Worm (Caenorhabditis elegans) whole organism, L4 larva: ENCODE measurements around the gene Y17G7B.8.

Experiments used
- F10B5.3 ChIP-seq: sonication (generic microtip); optimal IDR thresholded peaks from 2 replicates; lab custom pipeline; 2016; ENCODE audit warnings: mild to moderate bottlenecking, missing genetic modification characterization, missing compliant biosample characterization
- T20F7.1 ChIP-seq: fragments of 200-800 bp; sonication (Bioruptor generic); optimal IDR thresholded peaks from 2 replicates; lab custom pipeline; 2018; ENCODE audit warnings: mild to moderate bottlenecking, missing genetic modification characterization, missing compliant biosample characterization
- T26A8.4 ChIP-seq: fragments of 200-800 bp; sonication (Bioruptor generic); IDR thresholded peaks from 2 replicates; pipeline ENCODE4 v1.3.6; 2022; ENCODE audit warnings: missing genetic modification characterization, missing compliant biosample characterization
- ZK337.2 ChIP-seq: fragments of 200-800 bp; sonication (Bioruptor generic); IDR thresholded peaks from 2 replicates; pipeline ENCODE4 v1.3.6; 2022; ENCODE audit warnings: missing genetic modification reagents, missing genetic modification characterization, missing compliant biosample characterization
- aha-1 ChIP-seq: fragments of 150-350 bp; peaks from one replicate; lab custom pipeline; 2014; ENCODE audit warnings: missing biosample characterization, missing genetic modification characterization
- aly-2 ChIP-seq: sonication (generic microtip); optimal IDR thresholded peaks from 2 replicates; lab custom pipeline; 2018; ENCODE audit warnings: missing biosample characterization, missing genetic modification characterization
- arid-1 ChIP-seq: fragments of 200-800 bp; sonication (Bioruptor generic); conservative IDR thresholded peaks from 2 replicates; pipeline ENCODE4 v1.3.6; 2022; ENCODE audit warnings: missing genetic modification reagents, missing genetic modification characterization, missing compliant biosample characterization
- attf-4 ChIP-seq: sonication (generic microtip); optimal IDR thresholded peaks from 3 replicates; lab custom pipeline; 2017; ENCODE audit warnings: missing biosample characterization, missing genetic modification characterization
- ceh-20 ChIP-seq: fragments of 200-800 bp; sonication (Bioruptor generic); IDR thresholded peaks from 2 replicates; pipeline ENCODE4 v1.3.6; 2022; ENCODE audit warnings: missing genetic modification reagents, missing genetic modification characterization, missing compliant biosample characterization
- ceh-28 ChIP-seq: fragments of 150-350 bp; optimal IDR thresholded peaks from 2 replicates; lab custom pipeline; 2014; ENCODE audit warnings: missing biosample characterization, missing genetic modification reagents, missing genetic modification characterization
- ceh-62 ChIP-seq: sonication (generic microtip); optimal IDR thresholded peaks from 2 replicates; lab custom pipeline; 2017; ENCODE audit warnings: missing biosample characterization, missing genetic modification characterization
- daf-16 ChIP-seq, 3 experiments: sonication (generic microtip); optimal IDR thresholded peaks; 2 replicates each; lab custom pipeline; 2016 to 2017; ENCODE audit warnings: missing genetic modification characterization in 3 of 3, missing genetic modification reagents in 3 of 3, mild to moderate bottlenecking in 2 of 3, missing compliant biosample characterization in 2 of 3, missing biosample characterization in 1 of 3, moderate library complexity in 1 of 3
- daf-19 ChIP-seq: fragments of 200-800 bp; sonication (Bioruptor generic); conservative IDR thresholded peaks from 2 replicates; pipeline ENCODE4 v1.3.6; 2022; ENCODE audit warnings: missing genetic modification characterization, missing compliant biosample characterization
- dmd-6 ChIP-seq: fragments of 200-800 bp; sonication (Bioruptor generic); IDR thresholded peaks from 2 replicates; pipeline ENCODE4 v1.3.6; 2022; ENCODE audit warnings: missing genetic modification reagents, missing genetic modification characterization, missing compliant biosample characterization
- dmd-8 ChIP-seq: fragments of 200-800 bp; sonication (Bioruptor generic); IDR thresholded peaks from 2 replicates; pipeline ENCODE4 v1.3.6; 2022; ENCODE audit warnings: missing genetic modification characterization, missing compliant biosample characterization
- dmd-9 ChIP-seq: fragments of 200-800 bp; sonication (Bioruptor generic); IDR thresholded peaks from 2 replicates; pipeline ENCODE4 v1.3.6; 2022; ENCODE audit warnings: missing genetic modification reagents, missing genetic modification characterization, missing compliant biosample characterization
- egl-27 ChIP-seq: sonication (generic microtip); optimal IDR thresholded peaks from 3 replicates; lab custom pipeline; 2017; ENCODE audit warnings: missing biosample characterization, missing genetic modification reagents, missing genetic modification characterization
- hif-1 ChIP-seq, 2 experiments: sonication (generic microtip); optimal IDR thresholded peaks; 2 replicates each; lab custom pipeline; 2016 to 2017; ENCODE audit warnings: missing compliant biosample characterization in 2 of 2, missing genetic modification characterization in 2 of 2, missing genetic modification reagents in 2 of 2, missing genotype in 2 of 2, mild to moderate bottlenecking in 1 of 2
- hlh-11 ChIP-seq: fragments of 200-800 bp; sonication (Bioruptor generic); optimal IDR thresholded peaks from 2 replicates; lab custom pipeline; 2018; ENCODE audit warnings: mild to moderate bottlenecking, missing genetic modification characterization, missing compliant biosample characterization
- hlh-30 ChIP-seq: sonication (generic microtip); optimal IDR thresholded peaks from 2 replicates; lab custom pipeline; 2017; ENCODE audit warnings: antibody characterized with exemption, mild to moderate bottlenecking, missing genetic modification characterization, missing compliant biosample characterization; ENCODE audit not compliant: insufficient read depth
- hmg-1.1 ChIP-seq: fragments of 200-800 bp; sonication (Bioruptor generic); IDR thresholded peaks from 2 replicates; pipeline ENCODE4 v1.3.6; 2022; ENCODE audit warnings: missing genetic modification reagents, missing genetic modification characterization, missing compliant biosample characterization
- jun-1 ChIP-seq: fragments of 150-350 bp; optimal IDR thresholded peaks from 2 replicates; lab custom pipeline; 2014; ENCODE audit warnings: missing biosample characterization, missing genetic modification reagents, missing genetic modification characterization
- lin-1 ChIP-seq: fragments of 200-800 bp; sonication (Bioruptor generic); IDR thresholded peaks from 2 replicates; pipeline ENCODE4 v1.3.6; 2022; ENCODE audit warnings: missing genetic modification reagents, missing genetic modification characterization, missing compliant biosample characterization
- lin-13 ChIP-seq: fragments of 150-350 bp; optimal IDR thresholded peaks from 2 replicates; lab custom pipeline; 2014; ENCODE audit warnings: missing biosample characterization, missing genetic modification reagents, missing genetic modification characterization
- lin-29 ChIP-seq: fragments of 200-800 bp; sonication (Bioruptor generic); IDR thresholded peaks from 2 replicates; pipeline ENCODE4 v1.3.6; 2022; ENCODE audit warnings: missing genetic modification reagents, missing genetic modification characterization, missing compliant biosample characterization
- lin-38 ChIP-seq: fragments of 200-800 bp; sonication (Bioruptor generic); IDR thresholded peaks from 2 replicates; pipeline ENCODE4 v1.3.6; 2022; ENCODE audit warnings: missing genetic modification reagents, missing genetic modification characterization, missing compliant biosample characterization
- madf-9 ChIP-seq: fragments of 200-800 bp; sonication (Bioruptor generic); conservative IDR thresholded peaks from 2 replicates; pipeline ENCODE4 v1.3.6; 2022; ENCODE audit warnings: missing genetic modification reagents, missing genetic modification characterization, missing compliant biosample characterization
- mdl-1 ChIP-seq, 2 experiments: fragments of 150-350 bp in 1 of 2; sonication (generic microtip) in 1 of 2; optimal IDR thresholded peaks; 2 replicates each; lab custom pipeline; 2014 to 2017; ENCODE audit warnings: missing biosample characterization in 2 of 2, missing genetic modification characterization in 2 of 2
- mdt-29 ChIP-seq: fragments of 200-800 bp; sonication (Bioruptor generic); IDR thresholded peaks from 2 replicates; pipeline ENCODE4 v1.3.6; 2022; ENCODE audit warnings: missing genetic modification reagents, missing genetic modification characterization, missing compliant biosample characterization
- mep-1 ChIP-seq: fragments of 150-350 bp; sonication (generic microtip); optimal IDR thresholded peaks from 3 replicates; lab custom pipeline; 2014; ENCODE audit warnings: missing biosample characterization, missing genetic modification characterization
- mxl-3 ChIP-seq: fragments of 200-800 bp; sonication (Bioruptor generic); optimal IDR thresholded peaks from 2 replicates; lab custom pipeline; 2018; ENCODE audit warnings: mild to moderate bottlenecking, missing genetic modification characterization, missing compliant biosample characterization
- nhr-102 ChIP-seq: sonication (generic microtip); optimal IDR thresholded peaks from 2 replicates; lab custom pipeline; 2016; ENCODE audit warnings: mild to moderate bottlenecking, missing genetic modification characterization, moderate library complexity, missing compliant biosample characterization
- nhr-11 ChIP-seq: fragments of 150-350 bp; optimal IDR thresholded peaks from 2 replicates; lab custom pipeline; 2014; ENCODE audit warnings: missing biosample characterization, missing genetic modification characterization
- nhr-111 ChIP-seq: fragments of 200-800 bp; sonication (Bioruptor generic); optimal IDR thresholded peaks from 2 replicates; lab custom pipeline; 2018; ENCODE audit warnings: mild to moderate bottlenecking, missing genetic modification characterization, missing compliant biosample characterization
- nhr-28 ChIP-seq: fragments of 150-350 bp; optimal IDR thresholded peaks from 2 replicates; lab custom pipeline; 2014; ENCODE audit warnings: missing biosample characterization, missing genetic modification characterization
- nhr-41 ChIP-seq: fragments of 200-800 bp; sonication (Bioruptor generic); IDR thresholded peaks from 2 replicates; pipeline ENCODE4 v1.3.6; 2022; ENCODE audit warnings: missing genetic modification reagents, missing genetic modification characterization, missing compliant biosample characterization
- nhr-42 ChIP-seq: fragments of 200-800 bp; sonication (Bioruptor generic); IDR thresholded peaks from 2 replicates; pipeline ENCODE4 v1.3.6; 2022; ENCODE audit warnings: missing genetic modification characterization, missing compliant biosample characterization
- nhr-48 ChIP-seq: sonication (generic microtip); optimal IDR thresholded peaks from 2 replicates; lab custom pipeline; 2016; ENCODE audit warnings: mild to moderate bottlenecking, missing genetic modification characterization, missing compliant biosample characterization
- nhr-6 ChIP-seq: fragments of 150-350 bp; optimal IDR thresholded peaks from 2 replicates; lab custom pipeline; 2014; ENCODE audit warnings: missing biosample characterization, missing genetic modification characterization
- nhr-76 ChIP-seq: fragments of 150-350 bp; optimal IDR thresholded peaks from 2 replicates; lab custom pipeline; 2014; ENCODE audit warnings: missing biosample characterization, missing genetic modification characterization
- nhr-77 ChIP-seq: fragments of 150-350 bp; optimal IDR thresholded peaks from 2 replicates; lab custom pipeline; 2014; ENCODE audit warnings: missing biosample characterization, missing genetic modification characterization
- php-3 ChIP-seq: fragments of 200-800 bp; sonication (Bioruptor generic); IDR thresholded peaks from 2 replicates; pipeline ENCODE4 v1.3.6; 2022; ENCODE audit warnings: missing genetic modification reagents, missing genetic modification characterization, missing compliant biosample characterization
- saeg-2 ChIP-seq: fragments of 200-800 bp; sonication (Bioruptor generic); IDR thresholded peaks from 2 replicates; pipeline ENCODE4 v1.3.6; 2022; ENCODE audit warnings: missing genetic modification reagents, missing genetic modification characterization, missing compliant biosample characterization
- snpc-1.2 ChIP-seq: fragments of 200-800 bp; sonication (Bioruptor generic); IDR thresholded peaks from 2 replicates; pipeline ENCODE4 v1.3.6; 2022; ENCODE audit warnings: missing genetic modification reagents, missing genetic modification characterization, missing compliant biosample characterization
- snpc-4 ChIP-seq: fragments of 150-350 bp; optimal IDR thresholded peaks from 2 replicates; lab custom pipeline; 2014; ENCODE audit warnings: missing biosample characterization, missing genetic modification characterization
- spr-1 ChIP-seq: sonication (generic microtip); optimal IDR thresholded peaks from 2 replicates; lab custom pipeline; 2016; ENCODE audit warnings: mild to moderate bottlenecking, missing genetic modification characterization, missing compliant biosample characterization
- unc-39 ChIP-seq: sonication (generic microtip); optimal IDR thresholded peaks from 2 replicates; lab custom pipeline; 2017; ENCODE audit warnings: missing biosample characterization, missing genetic modification characterization
- unc-62 ChIP-seq, 3 experiments: fragments of 150-350 bp in 1 of 3; sonication (generic microtip); optimal IDR thresholded peaks in 2 of 3; peaks in 1 of 3; 1 replicate in 1 of 3; 2 replicates in 2 of 3; lab custom pipeline; 2014 to 2017; ENCODE audit warnings: missing biosample characterization in 3 of 3, missing genetic modification characterization in 3 of 3, missing genetic modification reagents in 3 of 3, missing genotype in 1 of 3
- vab-7 ChIP-seq: fragments of 200-800 bp; sonication (Bioruptor generic); IDR thresholded peaks from 2 replicates; pipeline ENCODE4 v1.3.6; 2022; ENCODE audit warnings: missing genetic modification reagents, missing genetic modification characterization, missing compliant biosample characterization
- zag-1 ChIP-seq: fragments of 150-350 bp; optimal IDR thresholded peaks from 2 replicates; lab custom pipeline; 2014; ENCODE audit warnings: missing biosample characterization, missing genetic modification characterization
- zip-2 ChIP-seq: fragments of 150-350 bp; optimal IDR thresholded peaks from 2 replicates; lab custom pipeline; 2014; ENCODE audit warnings: missing biosample characterization, missing genetic modification characterization

Y17G7B.8 gene

DNA sequence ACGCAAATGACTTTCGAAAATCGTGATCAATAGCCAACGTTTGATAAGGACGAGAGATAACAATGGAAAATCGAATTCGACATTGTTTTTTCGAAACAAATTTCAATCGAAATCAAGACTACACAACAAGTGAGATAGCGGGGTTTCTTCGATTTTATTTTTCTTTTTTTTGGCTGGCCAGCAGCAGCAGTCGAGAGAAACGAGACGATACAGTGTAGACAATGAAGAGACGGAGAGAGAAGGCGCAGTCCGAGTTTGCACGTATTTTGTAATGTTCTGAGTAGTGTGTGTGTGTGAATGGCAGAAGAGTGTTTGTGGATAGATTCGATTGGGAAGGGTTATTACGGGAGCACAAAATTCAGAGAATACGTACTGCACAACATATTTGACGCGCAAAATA lies 12.6 kb upstream of the Y17G7B.8 start (continued):
- TF ChIP-seq daf-16 (GFP tag; optimal IDR thresholded peaks at IDR 0.05; lab: Kevin White, UChicago) = no peak
- TF ChIP-seq daf-16 (tag; optimal IDR thresholded peaks at IDR 0.05; lab: Kevin White, UChicago) = peak; percentile 96
- TF ChIP-seq lin-13 (GFP tag; lab: Kevin White, UChicago) = no peak
- peak; percentile 8 for TF ChIP-seq nhr-6
- TF ChIP-seq nhr-41 = no peak
- peak; percentile 49; the same call in 1 of the 2 replicates for TF ChIP-seq lin-38 (GFP tag; lab: Robert Waterston, UW)
- TF ChIP-seq unc-62 (GFP tag; optimal IDR thresholded peaks at IDR 0.05 in 1 of 2; lab: Kevin White, UChicago) = peak in 1 of 2 experiments; percentile 63
- TF ChIP-seq unc-62 (tag; optimal IDR thresholded peaks at IDR 0.05; lab: Kevin White, UChicago) = no peak
- TF ChIP-seq T20F7.1 (GFP tag; lab: Kevin White, UChicago) = no peak
- no peak for TF ChIP-seq mxl-3 (GFP tag; lab: Kevin White, UChicago)
- peak; percentile 77 for TF ChIP-seq hmg-1.1 (GFP tag; lab: Robert Waterston, UW)
- TF ChIP-seq dmd-6 = peak; percentile 81
- no peak for TF ChIP-seq dmd-8 (GFP tag; lab: Robert Waterston, UW)
- TF ChIP-seq nhr-28 = peak; percentile 97
- TF ChIP-seq hif-1 (tag; optimal IDR thresholded peaks at IDR 0.05; lab: Kevin White, UChicago) = peak; percentile 91 to 100
- TF ChIP-seq F10B5.3 = no peak
- no peak for TF ChIP-seq daf-19 (GFP tag; lab: Robert Waterston, UW)
- TF ChIP-seq snpc-1.2 = no peak
- TF ChIP-seq hlh-11 (tag; lab: Kevin White, UChicago) = peak; percentile 85
- TF ChIP-seq ceh-28 (tag; lab: Kevin White, UChicago) = no peak
- no peak for TF ChIP-seq nhr-42
- TF ChIP-seq aha-1 (tag; lab: Kevin White, UChicago) = peak; percentile 100
- TF ChIP-seq lin-29 (GFP tag; lab: Robert Waterston, UW) = no peak
- peak; percentile 54 for TF ChIP-seq nhr-48 (tag; lab: Kevin White, UChicago)
- TF ChIP-seq zip-2 (tag; lab: Kevin White, UChicago) = no peak
- peak in 1 of 2 experiments; percentile 68 for TF ChIP-seq mdl-1 (tag; optimal IDR thresholded peaks at IDR 0.05; lab: Kevin White, UChicago)
- no peak for TF ChIP-seq aly-2
- TF ChIP-seq nhr-111 (GFP tag; lab: Kevin White, UChicago) = no peak
- peak; percentile 44; the same call in 1 of the 2 replicates for TF ChIP-seq arid-1 (GFP tag; lab: Robert Waterston, UW)
- TF ChIP-seq hlh-30 (tag; lab: Kevin White, UChicago) = peak; percentile 40
- 0 out of 2 replicates have a peak, but pooled peaks have one; percentile 27 for TF ChIP-seq mdt-29
- TF ChIP-seq nhr-11 (tag; lab: Kevin White, UChicago) = peak; percentile 48
- peak; percentile 58 for TF ChIP-seq mep-1 (tag; lab: Kevin White, UChicago)
- no peak for TF ChIP-seq madf-9 (GFP tag; lab: Robert Waterston, UW)
- TF ChIP-seq vab-7 = no peak
- TF ChIP-seq snpc-4 (tag; lab: Kevin White, UChicago) = no peak
- no peak for TF ChIP-seq zag-1
- peak; percentile 1 for TF ChIP-seq nhr-102 (tag; lab: Kevin White, UChicago)
- TF ChIP-seq ceh-62 (tag; lab: Kevin White, UChicago) = no peak
- peak; percentile 45; the same call in 1 of the 2 replicates for TF ChIP-seq lin-1 (GFP tag; lab: Robert Waterston, UW)
- no peak for TF ChIP-seq jun-1 (tag; lab: Kevin White, UChicago)
- TF ChIP-seq spr-1 (tag; lab: Kevin White, UChicago) = no peak
- no peak for TF ChIP-seq ceh-20
- no peak for TF ChIP-seq dmd-9 (GFP tag; lab: Robert Waterston, UW)
- no peak for TF ChIP-seq saeg-2 (GFP tag; lab: Robert Waterston, UW)
- TF ChIP-seq unc-39 (tag; lab: Kevin White, UChicago) = no peak
- no peak for TF ChIP-seq ZK337.2 (GFP tag; lab: Robert Waterston, UW)
- TF ChIP-seq php-3 (GFP tag; lab: Robert Waterston, UW) = no peak
- TF ChIP-seq nhr-77 = peak; percentile 81
- no peak for TF ChIP-seq attf-4 (tag; lab: Kevin White, UChicago)
- TF ChIP-seq nhr-76 = no peak
- TF ChIP-seq egl-27 (tag; lab: Kevin White, UChicago) = no peak
- no peak for TF ChIP-seq T26A8.4
